Fruit fly (Drosophila melanogaster) whole organism, embryonic: ENCODE results near the gene CG5928.

Experiments
- Asciz ChIP-seq: fragments of 200-800 bp; sonication (Bioruptor generic); optimal IDR thresholded peaks from 2 replicates; lab custom pipeline; 2017; ENCODE audit warnings: missing biosample characterization, mild to moderate bottlenecking, missing genetic modification characterization, missing genetic modification reagents
- CG10565 ChIP-seq: fragments of 200-800 bp; sonication (Bioruptor generic); optimal IDR thresholded peaks from 3 replicates; lab custom pipeline; 2016; ENCODE audit warnings: missing biosample characterization, mild to moderate bottlenecking, missing genetic modification characterization
- CG10959 ChIP-seq: fragments of 200-800 bp; sonication (Bioruptor generic); IDR thresholded peaks from 2 replicates; pipeline ENCODE4 v1.3.6; 2022; ENCODE audit warnings: missing biosample characterization, missing genetic modification characterization
- CG12942 ChIP-seq: fragments of 200-800 bp; sonication (Bioruptor generic); optimal IDR thresholded peaks from 3 replicates; lab custom pipeline; 2016; ENCODE audit warnings: missing biosample characterization, missing genetic modification characterization
- CG14050 ChIP-seq: fragments of 200-800 bp; sonication (Bioruptor generic); IDR thresholded peaks from 3 replicates; pipeline ENCODE4 v1.3.6; 2022; ENCODE audit warnings: missing biosample characterization, missing genetic modification characterization
- CG15073 ChIP-seq: fragments of 200-800 bp; sonication (Bioruptor generic); optimal IDR thresholded peaks from 2 replicates; lab custom pipeline; 2016; ENCODE audit warnings: missing biosample characterization, missing genetic modification characterization
- CG15479 ChIP-seq: fragments of 200-800 bp; sonication (Bioruptor generic); optimal IDR thresholded peaks from 3 replicates; lab custom pipeline; 2019; ENCODE audit warnings: missing biosample characterization, mild to moderate bottlenecking, missing genetic modification characterization, moderate library complexity
- CG1603 ChIP-seq: fragments of 200-800 bp; sonication (Bioruptor generic); optimal IDR thresholded peaks from 2 replicates; lab custom pipeline; 2019; ENCODE audit warnings: missing biosample characterization, mild to moderate bottlenecking, missing genetic modification characterization, moderate library complexity
- CG18764 ChIP-seq: fragments of 200-800 bp; sonication (Bioruptor generic); optimal IDR thresholded peaks from 3 replicates; lab custom pipeline; 2016; ENCODE audit warnings: missing biosample characterization, missing genetic modification characterization
- CG31224 ChIP-seq: fragments of 200-800 bp; sonication (Bioruptor generic); IDR thresholded peaks from 2 replicates; pipeline ENCODE4 v1.3.6; 2022; ENCODE audit warnings: missing biosample characterization, missing genetic modification characterization
- CG33213 ChIP-seq: fragments of 200-800 bp; sonication (Bioruptor generic); optimal IDR thresholded peaks from 3 replicates; lab custom pipeline; 2016; ENCODE audit warnings: missing biosample characterization, missing genetic modification characterization
- CG3847 ChIP-seq: fragments of 200-800 bp; sonication (Bioruptor generic); IDR thresholded peaks from 2 replicates; pipeline ENCODE4 v1.3.6; 2022; ENCODE audit warnings: missing biosample characterization, missing genetic modification characterization
- CG43689 ChIP-seq: fragments of 200-800 bp; sonication (Bioruptor generic); IDR thresholded peaks from 2 replicates; pipeline ENCODE4 v1.3.6; 2022; ENCODE audit warnings: missing biosample characterization, missing genetic modification characterization
- CG6654 ChIP-seq: fragments of 200-800 bp; sonication (Bioruptor generic); optimal IDR thresholded peaks from 2 replicates; lab custom pipeline; 2017; ENCODE audit warnings: missing biosample characterization, mild to moderate bottlenecking, missing genetic modification characterization
- CG7745 ChIP-seq: fragments of 200-800 bp; sonication (Bioruptor generic); optimal IDR thresholded peaks from 2 replicates; lab custom pipeline; 2018; ENCODE audit warnings: missing biosample characterization, mild to moderate bottlenecking, missing genetic modification characterization, moderate library complexity
- CG7928 ChIP-seq: fragments of 200-800 bp; sonication (Bioruptor generic); optimal IDR thresholded peaks from 2 replicates; lab custom pipeline; 2017; ENCODE audit warnings: missing biosample characterization, mild to moderate bottlenecking, missing genetic modification characterization
- CG8478 ChIP-seq: fragments of >200 bp; optimal IDR thresholded peaks from 2 replicates; lab custom pipeline; 2018
- CG9437 ChIP-seq: fragments of 200-800 bp; sonication (Bioruptor generic); optimal IDR thresholded peaks from 2 replicates; lab custom pipeline; 2018; ENCODE audit warnings: missing biosample characterization, mild to moderate bottlenecking, missing genetic modification characterization
- CG9817 ChIP-seq: fragments of 200-800 bp; sonication (Bioruptor generic); optimal IDR thresholded peaks from 2 replicates; lab custom pipeline; 2018; ENCODE audit warnings: missing biosample characterization, mild to moderate bottlenecking, missing genetic modification characterization, moderate library complexity
- Dll ChIP-seq: fragments of 200-800 bp; sonication (Bioruptor generic); IDR thresholded peaks from 4 replicates; pipeline ENCODE4 v1.3.6; 2022; ENCODE audit warnings: missing biosample characterization, missing genetic modification characterization; ENCODE audit not compliant: partially characterized antibody
- Doc3 ChIP-seq: fragments of 200-800 bp; sonication (Bioruptor generic); IDR thresholded peaks from 3 replicates; pipeline ENCODE4 v1.3.6; 2022; ENCODE audit warnings: missing biosample characterization, missing genetic modification characterization; ENCODE audit not compliant: partially characterized antibody
- Dref ChIP-seq: fragments of 200-800 bp; sonication (Bioruptor generic); IDR thresholded peaks from 2 replicates; pipeline ENCODE4 v1.3.6; 2022; ENCODE audit warnings: missing biosample characterization, missing genetic modification characterization
- Ets65A ChIP-seq: fragments of 200-800 bp; sonication (Bioruptor generic); peaks from one replicate; lab custom pipeline; 2016; ENCODE audit warnings: missing biosample characterization, missing genetic modification characterization
- GATAe ChIP-seq: fragments of 200-800 bp; sonication (Bioruptor generic); conservative IDR thresholded peaks from 2 replicates; pipeline ENCODE4 v1.3.6; 2022; ENCODE audit warnings: missing biosample characterization, missing genetic modification characterization
- H2.0 ChIP-seq: fragments of 200-800 bp; sonication (Bioruptor generic); IDR thresholded peaks from 2 replicates; pipeline ENCODE4 v1.3.6; 2022; ENCODE audit warnings: missing biosample characterization, missing genetic modification characterization
- Hey ChIP-seq: fragments of 200-800 bp; sonication (Bioruptor generic); optimal IDR thresholded peaks from 3 replicates; lab custom pipeline; 2018; ENCODE audit warnings: missing biosample characterization, mild to moderate bottlenecking, missing genetic modification characterization
- HmgZ ChIP-seq: fragments of 200-800 bp; sonication (Bioruptor generic); optimal IDR thresholded peaks from 2 replicates; lab custom pipeline; 2018; ENCODE audit warnings: missing biosample characterization, mild to moderate bottlenecking, missing genetic modification characterization
- Hr3 ChIP-seq: fragments of 200-800 bp; sonication (Bioruptor generic); optimal IDR thresholded peaks from 3 replicates; lab custom pipeline; 2016; ENCODE audit warnings: missing biosample characterization, missing genetic modification characterization
- Hr39 ChIP-seq: fragments of >200 bp; optimal IDR thresholded peaks from 2 replicates; lab custom pipeline; 2017
- Oli ChIP-seq: fragments of 200-800 bp; sonication (Bioruptor generic); optimal IDR thresholded peaks from 2 replicates; lab custom pipeline; 2018; ENCODE audit warnings: missing biosample characterization, mild to moderate bottlenecking, missing genetic modification characterization, moderate library complexity
- Opbp ChIP-seq: fragments of 200-800 bp; sonication (Bioruptor generic); IDR thresholded peaks from 3 replicates; pipeline ENCODE4 v1.3.6; 2022; ENCODE audit warnings: missing biosample characterization, missing genetic modification characterization; ENCODE audit not compliant: partially characterized antibody
- Taf1 ChIP-seq: fragments of 200-800 bp; sonication (Bioruptor generic); IDR thresholded peaks from 2 replicates; pipeline ENCODE4 v1.3.6; 2022; ENCODE audit warnings: missing biosample characterization, missing genetic modification characterization
- az2 ChIP-seq: fragments of 200-800 bp; sonication (Bioruptor generic); optimal IDR thresholded peaks from 3 replicates; lab custom pipeline; 2016; ENCODE audit warnings: missing biosample characterization, missing genetic modification characterization
- crol ChIP-seq: fragments of 200-800 bp; sonication (Bioruptor generic); IDR thresholded peaks from 2 replicates; pipeline ENCODE4 v1.3.6; 2022; ENCODE audit warnings: missing biosample characterization, missing genetic modification characterization
- crp ChIP-seq, 2 experiments: fragments of 200-800 bp; sonication (Bioruptor generic); optimal IDR thresholded peaks; 2 replicates in 1 of 2; 3 replicates in 1 of 2; lab custom pipeline; 2017; ENCODE audit warnings: missing biosample characterization in 2 of 2, missing genetic modification characterization in 2 of 2, mild to moderate bottlenecking in 1 of 2, moderate library complexity in 1 of 2
- dati ChIP-seq: fragments of 200-800 bp; sonication (Bioruptor generic); IDR thresholded peaks from 2 replicates; pipeline ENCODE4 v1.3.6; 2022; ENCODE audit warnings: missing biosample characterization, missing genetic modification characterization
- gsb-n ChIP-seq: fragments of 200-800 bp; sonication (Bioruptor generic); optimal IDR thresholded peaks from 3 replicates; lab custom pipeline; 2018; ENCODE audit warnings: missing biosample characterization, mild to moderate bottlenecking, missing genetic modification characterization
- klu ChIP-seq: fragments of 200-800 bp; sonication (Bioruptor generic); IDR thresholded peaks from 2 replicates; pipeline ENCODE4 v1.3.6; 2022; ENCODE audit warnings: missing biosample characterization, missing genetic modification characterization
- lilli ChIP-seq: fragments of 200-800 bp; sonication (Bioruptor generic); optimal IDR thresholded peaks from 3 replicates; lab custom pipeline; 2016; ENCODE audit warnings: missing biosample characterization, missing genetic modification characterization
- oc ChIP-seq: fragments of 200-800 bp; sonication (Bioruptor generic); optimal IDR thresholded peaks from 2 replicates; lab custom pipeline; 2018; ENCODE audit warnings: missing biosample characterization, mild to moderate bottlenecking, missing genetic modification characterization, moderate library complexity
- pho ChIP-seq: fragments of 200-800 bp; sonication (Bioruptor generic); optimal IDR thresholded peaks from 2 replicates; lab custom pipeline; 2016; ENCODE audit warnings: missing biosample characterization, missing genetic modification characterization
- phol ChIP-seq: fragments of 200-800 bp; sonication (Bioruptor generic); optimal IDR thresholded peaks from 3 replicates; lab custom pipeline; 2018; ENCODE audit warnings: missing biosample characterization, mild to moderate bottlenecking, missing genetic modification characterization, moderate library complexity
- pros ChIP-seq: fragments of 200-800 bp; sonication (Bioruptor generic); optimal IDR thresholded peaks from 3 replicates; lab custom pipeline; 2019; ENCODE audit warnings: missing biosample characterization, mild to moderate bottlenecking, missing genetic modification characterization, moderate library complexity
- pzg ChIP-seq: fragments of 200-800 bp; sonication (Bioruptor generic); optimal IDR thresholded peaks from 3 replicates; lab custom pipeline; 2018; ENCODE audit warnings: missing biosample characterization, mild to moderate bottlenecking, missing genetic modification characterization, moderate library complexity
- rib ChIP-seq: fragments of 200-800 bp; sonication (Bioruptor generic); IDR thresholded peaks from 2 replicates; pipeline ENCODE4 v1.3.6; 2022; ENCODE audit warnings: missing biosample characterization, missing genetic modification characterization
- ro ChIP-seq: fragments of 200-800 bp; sonication (Bioruptor generic); IDR thresholded peaks from 2 replicates; pipeline ENCODE4 v1.3.6; 2022; ENCODE audit warnings: missing biosample characterization, missing genetic modification characterization
- sc ChIP-seq, 3 experiments: fragments of >200 bp in 2 of 3; fragments of 200-800 bp in 1 of 3; sonication (Bioruptor generic) in 1 of 3; optimal IDR thresholded peaks; 2 replicates in 2 of 3; 3 replicates in 1 of 3; lab custom pipeline; 2017; ENCODE audit warnings: mild to moderate bottlenecking in 1 of 3, missing biosample characterization in 1 of 3, missing genetic modification characterization in 1 of 3, missing genetic modification reagents in 1 of 3
- sima ChIP-seq: fragments of 200-800 bp; sonication (Bioruptor generic); optimal IDR thresholded peaks from 2 replicates; lab custom pipeline; 2016; ENCODE audit warnings: missing biosample characterization, missing genetic modification characterization
- sob ChIP-seq: fragments of 200-800 bp; sonication (Bioruptor generic); IDR thresholded peaks from 2 replicates; pipeline ENCODE4 v1.3.6; 2022; ENCODE audit warnings: missing biosample characterization, missing genetic modification characterization
- tio ChIP-seq: fragments of 200-800 bp; sonication (Bioruptor generic); optimal IDR thresholded peaks from 2 replicates; lab custom pipeline; 2017; ENCODE audit warnings: missing biosample characterization, missing genetic modification characterization, inconsistent platforms
- tx ChIP-seq: fragments of 200-800 bp; sonication (Bioruptor generic); optimal IDR thresholded peaks from 2 replicates; lab custom pipeline; 2016; ENCODE audit warnings: missing biosample characterization, missing genetic modification characterization
- zf30C ChIP-seq: fragments of 200-800 bp; sonication (Bioruptor generic); optimal IDR thresholded peaks from 3 replicates; lab custom pipeline; 2018; ENCODE audit warnings: missing biosample characterization, mild to moderate bottlenecking, missing genetic modification characterization

The CG5928 gene

DNA sequence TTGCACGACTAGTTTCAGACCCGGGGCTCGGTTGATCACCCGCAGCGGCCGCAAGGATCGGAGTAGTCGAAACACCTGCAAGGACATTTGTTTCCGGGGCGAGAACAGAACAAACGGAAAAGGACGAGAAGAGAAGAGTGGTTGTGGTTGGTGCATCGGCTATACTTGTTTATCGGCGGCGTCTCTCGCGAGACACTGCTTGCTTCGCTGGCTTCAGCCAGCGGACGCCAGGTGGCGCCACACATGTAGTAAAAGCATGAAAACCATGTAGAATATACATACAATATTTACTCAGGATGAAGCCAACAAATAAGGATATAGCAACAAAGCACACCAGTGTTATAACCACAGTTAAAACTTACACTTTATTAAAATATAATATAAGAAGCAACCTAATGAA, 42.1 kb downstream of the CG5928 start (continued):
- TF ChIP-seq Dll (GFP tag; lab: Robert Waterston, UW) (no peak), lilli (GFP tag; lab: Kevin White, UChicago) (no peak), Ets65A (GFP tag; lab: Kevin White, UChicago) (peak; percentile 97), ro (peak; percentile 31; the same call in 1 of the 2 replicates), CG14050 (GFP tag; lab: Robert Waterston, UW) (peak; percentile 47; the same call in 2 of the 3 replicates), CG10959 (GFP tag; lab: Robert Waterston, UW) (peak; percentile 54), Taf1 (GFP tag; lab: Robert Waterston, UW) (no peak), Dref (peak; percentile 38), Hr39 (no peak), CG9437 (GFP tag; lab: Kevin White, UChicago) (no peak), sima (GFP tag; lab: Kevin White, UChicago) (no peak), Hr3 (GFP tag; lab: Kevin White, UChicago) (no peak), Oli (tag; lab: Kevin White, UChicago) (peak; percentile 0), CG9817 (tag; lab: Kevin White, UChicago) (peak; percentile 36), CG33213 (GFP tag; lab: Kevin White, UChicago) (peak; percentile 2), CG18764 (no peak), CG31224 (no peak), GATAe (no peak), oc (no peak), Asciz (GFP tag; lab: Kevin White, UChicago) (no peak), CG15073 (GFP tag; lab: Kevin White, UChicago) (no peak), phol (tag; lab: Kevin White, UChicago) (peak; percentile 46), H2.0 (GFP tag; lab: Robert Waterston, UW) (peak; percentile 60; the same call in 1 of the 2 replicates), tx (GFP tag; lab: Kevin White, UChicago) (no peak), rib (GFP tag; lab: Robert Waterston, UW) (no peak), Opbp (GFP tag; lab: Robert Waterston, UW) (peak; percentile 53; the same call in 2 of the 3 replicates), klu (GFP tag; lab: Robert Waterston, UW) (peak; percentile 34; the same call in 1 of the 2 replicates), CG12942 (GFP tag; lab: Kevin White, UChicago) (no peak), HmgZ (tag; lab: Kevin White, UChicago) (peak; percentile 39), crol (0 out of 2 replicates have a peak, but pooled peaks have one; percentile 7), az2 (peak; percentile 28), Doc3 (GFP tag; lab: Robert Waterston, UW) (no peak), CG7928 (no peak), pzg (no peak), CG6654 (peak; percentile 21), sc (optimal IDR thresholded peaks at IDR 0.05; lab: Kevin White, UChicago) (no peak), sc (GFP tag; optimal IDR thresholded peaks at IDR 0.05; lab: Kevin White, UChicago) (no peak), dati (GFP tag; lab: Robert Waterston, UW) (no peak), tio (GFP tag; lab: Kevin White, UChicago) (no peak), CG1603 (no peak), zf30C (GFP tag; lab: Kevin White, UChicago) (no peak), CG15479 (GFP tag; lab: Kevin White, UChicago) (no peak), pho (GFP tag; lab: Kevin White, UChicago) (no peak), CG3847 (GFP tag; lab: Robert Waterston, UW) (peak; percentile 57), CG43689 (no peak), pros (no peak), crp (GFP tag; optimal IDR thresholded peaks at IDR 0.05; lab: Kevin White, UChicago) (no peak), CG10565 (no peak), gsb-n (tag; lab: Kevin White, UChicago) (no peak), Hey (tag; lab: Kevin White, UChicago) (no peak), CG7745 (tag; lab: Kevin White, UChicago) (no peak), sob (GFP tag; lab: Robert Waterston, UW) (peak; percentile 70; the same call in 1 of the 2 replicates), CG8478 (lab: Kevin White, UChicago) (no peak)
